Fruit fly (Drosophila melanogaster): ENCODE measurements around the gene VhaAC39-2.

VhaAC39-2 gene

dm6 chr3R:23176445-23177087 lies 17.4 kb upstream of the VhaAC39-2 start (continued):
- TF ChIP-seq CG4707 (GFP tag; optimal IDR thresholded peaks at IDR 0.05), result no peak
- no peak for TF ChIP-seq CG31224 (GFP tag; IDR thresholded peaks at IDR 0.05)
- peak; percentile 55 for TF ChIP-seq Asciz (GFP tag; optimal IDR thresholded peaks at IDR 0.05)
- peak; percentile 36 for TF ChIP-seq kah (GFP tag; optimal IDR thresholded peaks at IDR 0.05)
- no peak for TF ChIP-seq Hr39 (optimal IDR thresholded peaks at IDR 0.05)
- no peak for TF ChIP-seq CG6791 (GFP tag; IDR thresholded peaks at IDR 0.05; ENCODE audit: partially characterized antibody)
- peak; percentile 13 for TF ChIP-seq gem (tag; optimal IDR thresholded peaks at IDR 0.05)
- no peak for TF ChIP-seq CG8478 (optimal IDR thresholded peaks at IDR 0.05)
- TF ChIP-seq eyg (GFP tag; optimal IDR thresholded peaks at IDR 0.05), result peak; percentile 71
- no peak for TF ChIP-seq twi (tag; optimal IDR thresholded peaks at IDR 0.05)
- peak; percentile 32 for TF ChIP-seq CG12236 (GFP tag; optimal IDR thresholded peaks at IDR 0.05)
- TF ChIP-seq Lhr (GFP tag; optimal IDR thresholded peaks at IDR 0.05), result no peak
- TF ChIP-seq CG34224 (GFP tag; IDR thresholded peaks at IDR 0.05; ENCODE audit: partially characterized antibody), result no peak
- TF ChIP-seq CG14050 (GFP tag; IDR thresholded peaks at IDR 0.05), result no peak
- no peak for TF ChIP-seq CG6254 (GFP tag; optimal IDR thresholded peaks at IDR 0.05)
- TF ChIP-seq CG18619 (GFP tag; optimal IDR thresholded peaks at IDR 0.05), result peak; percentile 27
- TF ChIP-seq CG11398 (GFP tag; optimal IDR thresholded peaks at IDR 0.05), result peak; percentile 50
- TF ChIP-seq CG10431 (GFP tag; optimal IDR thresholded peaks at IDR 0.05), result peak; percentile 19
- TF ChIP-seq Hmx (GFP tag; optimal IDR thresholded peaks at IDR 0.05), result no peak
- no peak for TF ChIP-seq chm (GFP tag; IDR thresholded peaks at IDR 0.05)
- TF ChIP-seq CG7372 (GFP tag; IDR thresholded peaks at IDR 0.05), result no peak
- peak; percentile 54 for TF ChIP-seq CHES-1-like (GFP tag; optimal IDR thresholded peaks at IDR 0.05)
- peak; percentile 24 for TF ChIP-seq pfk (GFP tag; optimal IDR thresholded peaks at IDR 0.05)
- no peak for TF ChIP-seq dmrt11E (tag; optimal IDR thresholded peaks at IDR 0.05)
- peak; percentile 52; the same call in 1 of the 2 replicates for TF ChIP-seq sob (GFP tag; IDR thresholded peaks at IDR 0.05)
- TF ChIP-seq toy (GFP tag; IDR thresholded peaks at IDR 0.05), result no peak
- peak; percentile 65; the same call in 1 of the 3 replicates for TF ChIP-seq ci (GFP tag; IDR thresholded peaks at IDR 0.05)
- no peak for TF ChIP-seq Doc3 (GFP tag; IDR thresholded peaks at IDR 0.05; ENCODE audit: partially characterized antibody)
- no peak for TF ChIP-seq cg (GFP tag; optimal IDR thresholded peaks at IDR 0.05)
- TF ChIP-seq CG13894 (tag; optimal IDR thresholded peaks at IDR 0.05), result peak; percentile 45
- no peak for TF ChIP-seq CG9797 (GFP tag; optimal IDR thresholded peaks at IDR 0.05)
- TF ChIP-seq CG12744 (GFP tag; optimal IDR thresholded peaks at IDR 0.05), result no peak
- TF ChIP-seq ATbp (GFP tag; optimal IDR thresholded peaks at IDR 0.05), result peak; percentile 73
- no peak for TF ChIP-seq CG3065 (GFP tag; optimal IDR thresholded peaks at IDR 0.05)
- TF ChIP-seq tup (GFP tag; optimal IDR thresholded peaks at IDR 0.05), result peak; percentile 24
- peak; percentile 56 for TF ChIP-seq CG6683 (GFP tag; optimal IDR thresholded peaks at IDR 0.05)
- TF ChIP-seq Sry-δ (GFP tag; optimal IDR thresholded peaks at IDR 0.05), result no peak
- TF ChIP-seq usp (GFP tag; optimal IDR thresholded peaks at IDR 0.05), result no peak
- TF ChIP-seq croc (GFP tag; conservative IDR thresholded peaks at IDR 0.05), result no peak
- TF ChIP-seq CG16863 (GFP tag; optimal IDR thresholded peaks at IDR 0.05), result peak; percentile 1
- TF ChIP-seq pb (GFP tag; optimal IDR thresholded peaks at IDR 0.05), result no peak
- peak; percentile 75 for TF ChIP-seq CG12769 (tag; optimal IDR thresholded peaks at IDR 0.05)
- TF ChIP-seq Poxn (GFP tag; IDR thresholded peaks at IDR 0.05), result no peak
- no peak for TF ChIP-seq CG14667 (GFP tag; IDR thresholded peaks at IDR 0.05)
- TF ChIP-seq CG10321 (GFP tag; IDR thresholded peaks at IDR 0.05), result no peak
- no peak for TF ChIP-seq zf30C (GFP tag; optimal IDR thresholded peaks at IDR 0.05)
- peak; percentile 33 for TF ChIP-seq CG13424 (tag; optimal IDR thresholded peaks at IDR 0.05)
- TF ChIP-seq tap (tag; optimal IDR thresholded peaks at IDR 0.05), result no peak
- peak; percentile 66; the same call in 1 of the 2 replicates for TF ChIP-seq Awh (GFP tag; IDR thresholded peaks at IDR 0.05)
- no peak for TF ChIP-seq D19B (GFP tag; optimal IDR thresholded peaks at IDR 0.05)
- peak; percentile 38 for TF ChIP-seq Ets65A (GFP tag)

Measured in whole organism, embryonic.